Worm (Caenorhabditis elegans) whole organism, L4/young adult: ENCODE data around the gene T23C6.4.
"Not testable (repeated sequence)": the region's sequence is repeated elsewhere in the genome, so short reads cannot be mapped to it uniquely, and the experiment has no call there.

Experiments
- W03F9.2 ChIP-seq: fragments of 150-350 bp; optimal IDR thresholded peaks from 2 replicates; lab custom pipeline; 2014; ENCODE audit warnings: missing biosample characterization, missing genetic modification characterization
- dao-5 ChIP-seq: sonication (generic microtip); optimal IDR thresholded peaks from 2 replicates; lab custom pipeline; 2016; ENCODE audit warnings: missing genotype, missing genetic modification characterization, moderate library complexity, missing compliant biosample characterization
- him-1 ChIP-seq: sonication (generic microtip); optimal IDR thresholded peaks from 2 replicates; lab custom pipeline; 2016; ENCODE audit warnings: missing genotype, missing genetic modification reagents, missing genetic modification characterization, missing compliant biosample characterization

The T23C6.4 gene

ce11 chrX:17146545-17146944 lies 3.2 kb downstream of the T23C6.4 start:
- TF ChIP-seq dao-5 (tag; lab: Kevin White, UChicago) (no peak), W03F9.2 (tag; lab: Kevin White, UChicago) (no peak), him-1 (no peak)

ce11 chrX:17140447-17140846 lies 9.3 kb downstream of the T23C6.4 start:
- TF ChIP-seq W03F9.2 (tag; lab: Kevin White, UChicago) (no peak), dao-5 (tag; lab: Kevin White, UChicago) (no peak), him-1 (no peak)

- TF ChIP-seq him-1 (no peak), dao-5 (tag; lab: Kevin White, UChicago) (no peak), W03F9.2 (tag; lab: Kevin White, UChicago) (no peak)
Measured at ce11 chrX:17139204-17139780, 10.4 kb downstream of the T23C6.4 start.

ce11 chrX:17138060-17138557 lies 11.6 kb downstream of the T23C6.4 start, which contains the start of gene cnp-3:
Gene cnp-3 (minus strand): TSS chrX:17138110.
- TF ChIP-seq dao-5 (tag; lab: Kevin White, UChicago) (no peak), W03F9.2 (tag; lab: Kevin White, UChicago) (no peak), him-1 (no peak)

DNA sequence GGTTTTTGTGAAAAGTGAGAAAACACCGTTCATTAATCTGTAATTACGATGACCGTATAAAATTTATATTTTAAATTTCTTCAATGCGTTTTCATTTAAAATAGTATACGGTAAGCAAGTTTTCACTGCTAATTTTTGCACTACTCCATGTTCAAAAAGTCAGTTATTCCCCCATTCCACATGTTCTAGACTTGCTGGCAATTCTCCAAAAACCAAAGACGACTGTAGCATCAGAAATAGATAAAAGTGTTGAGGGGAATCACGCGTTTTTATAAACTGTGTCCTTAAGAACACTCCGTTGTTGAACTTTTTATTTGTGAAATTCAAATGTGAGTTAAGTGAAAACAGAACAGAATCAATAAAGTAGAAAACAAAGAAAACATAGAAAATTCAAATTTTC lies 14.0 kb downstream of the T23C6.4 start:
- TF ChIP-seq him-1, result no peak
- TF ChIP-seq dao-5 (tag; lab: Kevin White, UChicago), result no peak
- no peak for TF ChIP-seq W03F9.2 (tag; lab: Kevin White, UChicago)

DNA sequence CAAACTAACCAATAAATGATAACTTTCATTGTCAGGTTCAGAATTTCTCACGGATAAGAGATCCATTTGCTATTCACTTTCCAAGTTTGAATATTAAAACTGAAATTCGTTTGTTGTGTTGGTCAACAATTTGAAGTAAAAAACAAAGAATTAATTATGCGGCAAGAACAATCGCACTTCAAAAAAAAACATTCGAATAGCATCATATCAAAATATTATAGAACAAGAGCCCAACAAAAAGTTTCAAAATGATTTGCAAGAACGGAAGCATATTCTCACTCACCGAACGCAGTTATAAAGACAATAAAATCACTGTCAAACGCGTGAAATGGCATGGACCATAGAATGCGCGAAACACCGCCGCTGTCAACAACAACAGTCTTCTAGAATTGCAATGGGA lies 15.3 kb downstream of the T23C6.4 start, which contains the start of gene K09E3.7:
K09E3.7 (minus strand) TSS at position 101 of the 400 bp plus-strand sequence.
- TF ChIP-seq W03F9.2 (tag; lab: Kevin White, UChicago) (no peak), dao-5 (tag; lab: Kevin White, UChicago) (no peak), him-1 (no peak)

- not testable (repeated sequence) for TF ChIP-seq W03F9.2 (tag; lab: Kevin White, UChicago); him-1; dao-5 (tag; lab: Kevin White, UChicago)
Measured at ce11 chrX:17117359-17117758, 32.4 kb downstream of the T23C6.4 start, which contains the start of gene K09E3.2. Gene K09E3.2 (plus strand): TSS chrX:17117659.

ce11 chrX:17115089-17115488 lies 34.6 kb downstream of the T23C6.4 start, which contains the start of gene lido-6:
Gene lido-6 (minus strand): TSS chrX:17115189.
- TF ChIP-seq dao-5 (tag; lab: Kevin White, UChicago) (no peak), W03F9.2 (tag; lab: Kevin White, UChicago) (no peak), him-1 (no peak)

DNA sequence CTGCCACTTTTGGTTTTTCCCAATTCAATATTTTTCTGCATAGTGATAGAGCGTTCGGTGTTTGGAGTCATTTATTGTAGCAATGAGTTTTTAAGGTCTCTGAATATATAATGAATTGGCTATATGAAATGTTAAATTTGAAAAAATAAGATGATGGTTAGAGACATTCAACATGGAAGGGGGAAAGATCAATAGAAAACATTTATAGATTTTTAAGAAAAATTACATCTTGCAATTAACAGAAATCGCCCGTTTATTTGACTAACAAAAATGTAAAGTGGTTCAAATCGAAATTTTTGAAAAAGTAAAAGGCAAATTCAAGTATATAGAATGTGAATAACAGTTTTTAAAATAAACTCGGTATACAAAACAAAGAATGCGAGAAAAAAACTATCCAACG lies 39.2 kb downstream of the T23C6.4 start, which contains the start of gene lido-5:
lido-5 (minus strand) TSS at position 101 of the 400 bp plus-strand sequence.
- TF ChIP-seq W03F9.2 (tag; lab: Kevin White, UChicago), result no peak
- TF ChIP-seq dao-5 (tag; lab: Kevin White, UChicago), result no peak
- no peak for TF ChIP-seq him-1

DNA sequence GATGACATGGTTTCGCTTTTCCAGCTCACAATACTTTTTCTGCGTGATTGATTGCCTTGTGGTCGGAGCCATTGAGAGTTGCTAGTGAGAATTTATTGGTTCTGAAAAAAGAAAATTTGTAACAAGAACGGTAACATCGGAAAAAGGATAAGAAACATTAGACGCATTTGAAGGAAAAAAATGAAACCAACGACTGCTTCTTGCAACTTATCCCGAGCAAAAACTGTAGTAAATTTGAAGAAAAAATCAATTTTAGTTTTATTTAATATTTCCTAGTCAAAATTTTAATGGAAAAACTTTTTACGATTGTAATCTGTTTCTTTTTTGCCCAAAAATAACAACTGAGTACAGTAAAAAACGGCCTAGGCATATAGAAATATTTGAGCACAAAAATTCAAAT lies 42.1 kb downstream of the T23C6.4 start, which contains the start of gene lido-4:
lido-4 (minus strand) TSS at position 101 of the 400 bp plus-strand sequence.
- TF ChIP-seq W03F9.2 (tag; lab: Kevin White, UChicago) (no peak), him-1 (no peak), dao-5 (tag; lab: Kevin White, UChicago) (no peak)

ce11 chrX:17100656-17101055 lies 49.1 kb downstream of the T23C6.4 start, which contains the start of gene lido-2:
Gene lido-2 (minus strand): TSS chrX:17100756.
- no peak for TF ChIP-seq him-1
- TF ChIP-seq dao-5 (tag; lab: Kevin White, UChicago), result no peak
- TF ChIP-seq W03F9.2 (tag; lab: Kevin White, UChicago), result no peak
